Fruit fly (Drosophila melanogaster) whole organism, embryonic: Measurements from ENCODE around the gene wfs1.

Experiments
- Ada2b ChIP-seq: fragments of 200-800 bp; sonication (Bioruptor generic); IDR thresholded peaks from 2 replicates; pipeline ENCODE4 v1.3.6; 2022; ENCODE audit warnings: missing biosample characterization, missing genetic modification characterization
- CG10959 ChIP-seq: fragments of 200-800 bp; sonication (Bioruptor generic); IDR thresholded peaks from 2 replicates; pipeline ENCODE4 v1.3.6; 2022; ENCODE audit warnings: missing biosample characterization, missing genetic modification characterization
- CG11398 ChIP-seq: fragments of 200-800 bp; sonication (Bioruptor generic); optimal IDR thresholded peaks from 2 replicates; lab custom pipeline; 2016; ENCODE audit warnings: missing biosample characterization, missing genetic modification characterization
- CG12744 ChIP-seq: fragments of 200-800 bp; sonication (Bioruptor generic); optimal IDR thresholded peaks from 2 replicates; lab custom pipeline; 2016; ENCODE audit warnings: missing biosample characterization, missing genetic modification characterization
- CG14014 ChIP-seq: fragments of 200-800 bp; sonication (Bioruptor generic); IDR thresholded peaks from 2 replicates; pipeline ENCODE4 v1.3.6; 2022; ENCODE audit warnings: missing biosample characterization, missing genetic modification characterization
- CG14860 ChIP-seq: fragments of 200-800 bp; sonication (Bioruptor generic); IDR thresholded peaks from 3 replicates; pipeline ENCODE4 v1.3.6; 2022; ENCODE audit warnings: missing biosample characterization, missing genetic modification characterization; ENCODE audit not compliant: partially characterized antibody
- CG1529 ChIP-seq: fragments of 200-800 bp; sonication (Bioruptor generic); optimal IDR thresholded peaks from 3 replicates; lab custom pipeline; 2018; ENCODE audit warnings: missing biosample characterization, missing genetic modification characterization
- CG15601 ChIP-seq: fragments of 200-800 bp; sonication (Bioruptor generic); optimal IDR thresholded peaks from 3 replicates; lab custom pipeline; 2019; ENCODE audit warnings: missing biosample characterization, mild to moderate bottlenecking, missing genetic modification characterization, moderate library complexity
- CG17359 ChIP-seq: fragments of 200-800 bp; sonication (Bioruptor generic); optimal IDR thresholded peaks from 3 replicates; lab custom pipeline; 2018; ENCODE audit warnings: missing biosample characterization, mild to moderate bottlenecking, missing genetic modification characterization, moderate library complexity
- CG17361 ChIP-seq: fragments of 200-800 bp; sonication (Bioruptor generic); IDR thresholded peaks from 3 replicates; pipeline ENCODE4 v1.3.6; 2022; ENCODE audit warnings: missing biosample characterization, missing genetic modification characterization
- CG18619 ChIP-seq: fragments of 200-800 bp; sonication (Bioruptor generic); optimal IDR thresholded peaks from 3 replicates; lab custom pipeline; 2017; ENCODE audit warnings: missing biosample characterization, mild to moderate bottlenecking, missing genetic modification characterization
- CG31365 ChIP-seq: fragments of 200-800 bp; sonication (Bioruptor generic); optimal IDR thresholded peaks from 2 replicates; lab custom pipeline; 2018; ENCODE audit warnings: missing biosample characterization, mild to moderate bottlenecking, missing genetic modification characterization
- CG32767 ChIP-seq: fragments of 200-800 bp; sonication (Bioruptor generic); IDR thresholded peaks from 2 replicates; pipeline ENCODE4 v1.3.6; 2022; ENCODE audit warnings: missing biosample characterization, missing genetic modification characterization
- CG3281 ChIP-seq: fragments of 200-800 bp; sonication (Bioruptor generic); optimal IDR thresholded peaks from 3 replicates; lab custom pipeline; 2017; ENCODE audit warnings: missing biosample characterization, mild to moderate bottlenecking, missing genetic modification characterization
- CG5180 ChIP-seq: fragments of 200-800 bp; sonication (Bioruptor generic); optimal IDR thresholded peaks from 3 replicates; lab custom pipeline; 2017; ENCODE audit warnings: missing biosample characterization, missing genetic modification characterization, mild to moderate bottlenecking, moderate library complexity, missing genetic modification reagents
- CG6765 ChIP-seq: fragments of 200-800 bp; sonication (Bioruptor generic); optimal IDR thresholded peaks from 3 replicates; lab custom pipeline; 2017; ENCODE audit warnings: missing biosample characterization, mild to moderate bottlenecking, missing genetic modification characterization
- CG7271 ChIP-seq: fragments of 200-800 bp; sonication (Bioruptor generic); optimal IDR thresholded peaks from 2 replicates; lab custom pipeline; 2018; ENCODE audit warnings: missing biosample characterization, mild to moderate bottlenecking, missing genetic modification characterization, moderate library complexity
- CG7839 ChIP-seq: fragments of 200-800 bp; sonication (Bioruptor generic); optimal IDR thresholded peaks from 3 replicates; lab custom pipeline; 2018; ENCODE audit warnings: missing biosample characterization, mild to moderate bottlenecking, missing genetic modification characterization, moderate library complexity
- CG8089 ChIP-seq: fragments of 200-800 bp; sonication (Bioruptor generic); optimal IDR thresholded peaks from 3 replicates; lab custom pipeline; 2016; ENCODE audit warnings: missing biosample characterization, missing genetic modification characterization
- CG8290 ChIP-seq, 3 experiments: fragments of 200-800 bp; sonication (Bioruptor generic); optimal IDR thresholded peaks; 2 replicates each; lab custom pipeline; 2016 to 2019; ENCODE audit warnings: missing biosample characterization in 3 of 3, missing genetic modification characterization in 3 of 3, mild to moderate bottlenecking in 2 of 3, moderate library complexity in 1 of 3
- CG9215 ChIP-seq: fragments of 200-800 bp; sonication (Bioruptor generic); IDR thresholded peaks from 2 replicates; pipeline ENCODE4 v1.3.6; 2022; ENCODE audit warnings: missing biosample characterization, missing genetic modification characterization
- Ets65A ChIP-seq: fragments of 200-800 bp; sonication (Bioruptor generic); peaks from one replicate; lab custom pipeline; 2016; ENCODE audit warnings: missing biosample characterization, missing genetic modification characterization
- Ets97D ChIP-seq: fragments of 200-800 bp; sonication (Bioruptor generic); optimal IDR thresholded peaks from 3 replicates; lab custom pipeline; 2016; ENCODE audit warnings: missing biosample characterization, missing genetic modification characterization
- HLH4C ChIP-seq: fragments of 200-800 bp; sonication (Bioruptor generic); IDR thresholded peaks from 3 replicates; pipeline ENCODE4 v1.3.6; 2022; ENCODE audit warnings: missing biosample characterization, missing genetic modification characterization; ENCODE audit not compliant: partially characterized antibody
- MTF-1 ChIP-seq: fragments of 200-800 bp; sonication (Bioruptor generic); optimal IDR thresholded peaks from 2 replicates; lab custom pipeline; 2018; ENCODE audit warnings: missing biosample characterization, mild to moderate bottlenecking, missing genetic modification characterization, borderline replicate concordance
- Mad ChIP-seq: fragments of 200-800 bp; sonication (Bioruptor generic); optimal IDR thresholded peaks from 2 replicates; lab custom pipeline; 2016; ENCODE audit warnings: missing biosample characterization, missing genetic modification characterization
- Mes4 ChIP-seq: fragments of 200-800 bp; sonication (Bioruptor generic); optimal IDR thresholded peaks from 2 replicates; lab custom pipeline; 2016; ENCODE audit warnings: missing biosample characterization, missing genetic modification characterization
- Neu2 ChIP-seq: fragments of 200-800 bp; sonication (Bioruptor generic); optimal IDR thresholded peaks from 3 replicates; lab custom pipeline; 2016; ENCODE audit warnings: missing biosample characterization, missing genetic modification characterization, borderline replicate concordance
- Sox100B ChIP-seq: fragments of 200-800 bp; sonication (Bioruptor generic); optimal IDR thresholded peaks from 3 replicates; lab custom pipeline; 2018; ENCODE audit warnings: missing biosample characterization, mild to moderate bottlenecking, missing genetic modification characterization
- ab ChIP-seq: fragments of 200-800 bp; sonication (Bioruptor generic); optimal IDR thresholded peaks from 2 replicates; lab custom pipeline; 2016; ENCODE audit warnings: missing biosample characterization, missing genetic modification characterization
- abd-A ChIP-seq: fragments of 200-800 bp; sonication (Bioruptor generic); optimal IDR thresholded peaks from 3 replicates; lab custom pipeline; 2019; ENCODE audit warnings: missing biosample characterization, mild to moderate bottlenecking, missing genetic modification characterization, moderate library complexity
- aop ChIP-seq: fragments of 200-800 bp; sonication (Bioruptor generic); IDR thresholded peaks from 2 replicates; pipeline ENCODE4 v1.3.6; 2022; ENCODE audit warnings: missing biosample characterization, missing genetic modification characterization
- cad ChIP-seq: fragments of >200 bp; optimal IDR thresholded peaks from 2 replicates; lab custom pipeline; 2017; ENCODE audit warnings: missing biosample characterization, missing genetic modification characterization
- chif ChIP-seq, 2 experiments: fragments of 200-800 bp; sonication (Bioruptor generic); optimal IDR thresholded peaks; 3 replicates each; lab custom pipeline; 2016; ENCODE audit warnings: missing biosample characterization in 2 of 2, missing genetic modification characterization in 2 of 2
- ci ChIP-seq: fragments of 200-800 bp; sonication (Bioruptor generic); IDR thresholded peaks from 3 replicates; pipeline ENCODE4 v1.3.6; 2022; ENCODE audit warnings: missing biosample characterization, missing genetic modification characterization
- fd102C ChIP-seq: fragments of 200-800 bp; sonication (Bioruptor generic); optimal IDR thresholded peaks from 2 replicates; lab custom pipeline; 2018; ENCODE audit warnings: missing biosample characterization, mild to moderate bottlenecking, missing genetic modification characterization, moderate library complexity
- gce ChIP-seq: fragments of 200-800 bp; sonication (Bioruptor generic); IDR thresholded peaks from 3 replicates; pipeline ENCODE4 v1.3.6; 2022; ENCODE audit warnings: missing biosample characterization, missing genetic modification characterization
- gfzf ChIP-seq: fragments of 200-800 bp; sonication (Bioruptor generic); optimal IDR thresholded peaks from 2 replicates; lab custom pipeline; 2016; ENCODE audit warnings: missing biosample characterization, mild to moderate bottlenecking, missing genetic modification characterization, moderate library complexity
- her ChIP-seq: fragments of 200-800 bp; sonication (Bioruptor generic); optimal IDR thresholded peaks from 2 replicates; lab custom pipeline; 2016; ENCODE audit warnings: missing biosample characterization, missing genetic modification characterization
- hkb ChIP-seq, 2 experiments: fragments of 200-800 bp in 1 of 2; fragments of >200 bp in 1 of 2; sonication (Bioruptor generic) in 1 of 2; IDR thresholded peaks in 1 of 2; optimal IDR thresholded peaks in 1 of 2; 2 replicates each; pipeline versions ENCODE4 v1.3.6 to Lab custom; 2017 to 2022; ENCODE audit warnings: missing biosample characterization in 1 of 2, missing genetic modification characterization in 1 of 2
- ind ChIP-seq: fragments of 200-800 bp; sonication (Bioruptor generic); optimal IDR thresholded peaks from 3 replicates; lab custom pipeline; 2016; ENCODE audit warnings: missing biosample characterization, missing genetic modification characterization
- kah ChIP-seq: fragments of 200-800 bp; sonication (Bioruptor generic); optimal IDR thresholded peaks from 2 replicates; lab custom pipeline; 2018; ENCODE audit warnings: missing biosample characterization, mild to moderate bottlenecking, missing genetic modification characterization
- ken ChIP-seq: fragments of 200-800 bp; sonication (Bioruptor generic); IDR thresholded peaks from 3 replicates; pipeline ENCODE4 v1.3.6; 2022; ENCODE audit warnings: missing biosample characterization, missing genetic modification characterization
- mld ChIP-seq: fragments of 200-800 bp; sonication (Bioruptor generic); IDR thresholded peaks from 3 replicates; pipeline ENCODE4 v1.3.6; 2022; ENCODE audit warnings: missing biosample characterization, missing genetic modification characterization; ENCODE audit not compliant: partially characterized antibody
- prd ChIP-seq, 3 experiments: fragments of >200 bp in 2 of 3; fragments of 200-800 bp in 1 of 3; sonication (Bioruptor generic) in 1 of 3; optimal IDR thresholded peaks in 2 of 3; IDR thresholded peaks in 1 of 3; 2 replicates in 2 of 3; 3 replicates in 1 of 3; pipeline versions ENCODE4 v1.3.6 to Lab custom; 2017 to 2022; ENCODE audit warnings: missing biosample characterization in 1 of 3, missing genetic modification characterization in 1 of 3
- pzg ChIP-seq: fragments of 200-800 bp; sonication (Bioruptor generic); optimal IDR thresholded peaks from 3 replicates; lab custom pipeline; 2018; ENCODE audit warnings: missing biosample characterization, mild to moderate bottlenecking, missing genetic modification characterization, moderate library complexity
- seq ChIP-seq: fragments of 200-800 bp; sonication (Bioruptor generic); IDR thresholded peaks from 2 replicates; pipeline ENCODE4 v1.3.6; 2022; ENCODE audit warnings: missing biosample characterization, missing genetic modification characterization
- sima ChIP-seq: fragments of 200-800 bp; sonication (Bioruptor generic); optimal IDR thresholded peaks from 2 replicates; lab custom pipeline; 2016; ENCODE audit warnings: missing biosample characterization, missing genetic modification characterization
- vvl ChIP-seq: fragments of 200-800 bp; sonication (Bioruptor generic); IDR thresholded peaks from 2 replicates; pipeline ENCODE4 v1.3.6; 2022; ENCODE audit warnings: missing biosample characterization, missing genetic modification characterization

The wfs1 gene

DNA sequence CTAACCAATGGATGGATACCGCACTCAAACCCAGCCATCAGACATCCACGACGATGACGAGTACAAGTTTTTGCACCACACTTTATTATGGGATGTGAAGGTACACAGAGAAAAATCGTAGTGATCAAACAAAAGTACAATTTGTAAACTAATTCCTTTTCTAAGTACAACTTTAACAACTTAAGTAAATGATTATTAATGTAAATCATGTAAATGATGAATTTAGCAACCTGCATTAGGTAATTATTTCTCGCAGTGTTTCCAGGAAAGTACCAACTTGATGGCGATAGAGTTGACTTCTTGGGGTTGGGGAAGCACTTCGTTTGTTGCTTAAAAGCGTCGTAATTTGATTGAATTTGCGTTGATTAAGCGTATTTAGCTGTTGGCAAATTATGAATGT lies 27.1 kb downstream of the wfs1 start (continued):
- TF ChIP-seq CG10959 (GFP tag; lab: Robert Waterston, UW) = peak; percentile 40
- TF ChIP-seq CG8290 (GFP tag; optimal IDR thresholded peaks at IDR 0.05; lab: Kevin White, UChicago) = no peak
- TF ChIP-seq CG8290 (tag; optimal IDR thresholded peaks at IDR 0.05; lab: Kevin White, UChicago) = peak in 1 of 2 experiments; percentile 91
- TF ChIP-seq Mad (GFP tag; lab: Kevin White, UChicago) = peak; percentile 20
- peak; percentile 63; the same call in 1 of the 2 replicates for TF ChIP-seq Ada2b (GFP tag; lab: Robert Waterston, UW)
- TF ChIP-seq CG6765 (GFP tag; lab: Kevin White, UChicago) = no peak
- TF ChIP-seq seq = peak; percentile 50; the same call in 1 of the 2 replicates
- peak; percentile 28 for TF ChIP-seq Mes4 (GFP tag; lab: Kevin White, UChicago)
- no peak for TF ChIP-seq CG9215 (GFP tag; lab: Robert Waterston, UW)
- peak; percentile 61 to 65 for TF ChIP-seq chif (GFP tag; optimal IDR thresholded peaks at IDR 0.05; lab: Kevin White, UChicago)
- no peak for TF ChIP-seq HLH4C (GFP tag; lab: Robert Waterston, UW)
- TF ChIP-seq CG3281 (GFP tag; lab: Kevin White, UChicago) = peak; percentile 62
- peak; percentile 35 for TF ChIP-seq her (GFP tag; lab: Kevin White, UChicago)
- no peak for TF ChIP-seq gfzf
- no peak for TF ChIP-seq aop (GFP tag; lab: Robert Waterston, UW)
- peak; percentile 72 for TF ChIP-seq CG7839 (tag; lab: Kevin White, UChicago)
- TF ChIP-seq vvl = peak; percentile 43; the same call in 1 of the 2 replicates
- TF ChIP-seq Neu2 (GFP tag; lab: Kevin White, UChicago) = no peak
- peak; percentile 93 for TF ChIP-seq Ets65A (GFP tag; lab: Kevin White, UChicago)
- TF ChIP-seq CG14860 (GFP tag; lab: Robert Waterston, UW) = no peak
- no peak for TF ChIP-seq Ets97D (GFP tag; lab: Kevin White, UChicago)
- TF ChIP-seq Sox100B (GFP tag; lab: Kevin White, UChicago) = peak; percentile 39
- TF ChIP-seq CG32767 (GFP tag; lab: Robert Waterston, UW) = peak; percentile 60; the same call in 1 of the 2 replicates
- TF ChIP-seq pzg = no peak
- TF ChIP-seq ci (GFP tag; lab: Robert Waterston, UW) = peak; percentile 88
- peak; percentile 57 for TF ChIP-seq CG18619 (GFP tag; lab: Kevin White, UChicago)
- TF ChIP-seq fd102C (GFP tag; lab: Kevin White, UChicago) = no peak
- TF ChIP-seq CG31365 (tag; lab: Kevin White, UChicago) = no peak
- TF ChIP-seq cad (GFP tag; lab: Kevin White, UChicago) = no peak
- TF ChIP-seq CG15601 (tag; lab: Kevin White, UChicago) = peak; percentile 21
- no peak for TF ChIP-seq mld
- TF ChIP-seq sima (GFP tag; lab: Kevin White, UChicago) = no peak
- TF ChIP-seq hkb (optimal IDR thresholded peaks at IDR 0.05; lab: Kevin White, UChicago) = no peak
- TF ChIP-seq hkb (GFP tag; IDR thresholded peaks at IDR 0.05; lab: Robert Waterston, UW) = peak; percentile 87
- peak; percentile 42 for TF ChIP-seq CG1529 (GFP tag; lab: Kevin White, UChicago)
- no peak for TF ChIP-seq kah (GFP tag; lab: Kevin White, UChicago)
- TF ChIP-seq gce = no peak
- peak; percentile 33; the same call in 1 of the 3 replicates for TF ChIP-seq CG17361 (GFP tag; lab: Robert Waterston, UW)
- no peak for TF ChIP-seq CG11398 (GFP tag; lab: Kevin White, UChicago)
- TF ChIP-seq CG12744 (GFP tag; lab: Kevin White, UChicago) = peak; percentile 2
- peak; percentile 77 for TF ChIP-seq CG17359 (tag; lab: Kevin White, UChicago)
- TF ChIP-seq CG8089 (GFP tag; lab: Kevin White, UChicago) = peak; percentile 13
- no peak for TF ChIP-seq ab (GFP tag; lab: Kevin White, UChicago)
- peak; percentile 68 for TF ChIP-seq ind (GFP tag; lab: Kevin White, UChicago)
- TF ChIP-seq prd (optimal IDR thresholded peaks at IDR 0.05; lab: Kevin White, UChicago) = no peak
- TF ChIP-seq prd (GFP tag; IDR thresholded peaks at IDR 0.05; lab: Robert Waterston, UW) = peak; percentile 73
- TF ChIP-seq ken = peak; percentile 51; the same call in 2 of the 3 replicates
- no peak for TF ChIP-seq CG7271 (tag; lab: Kevin White, UChicago)
- peak; percentile 58 for TF ChIP-seq abd-A (tag; lab: Kevin White, UChicago)
- TF ChIP-seq CG14014 (GFP tag; lab: Robert Waterston, UW) = peak; percentile 84; the same call in 1 of the 2 replicates
- TF ChIP-seq CG5180 (GFP tag; lab: Kevin White, UChicago) = peak; percentile 35
- TF ChIP-seq MTF-1 (GFP tag; lab: Kevin White, UChicago) = no peak
